Fruit fly (Drosophila melanogaster) whole organism, pupa: ENCODE data around the gene CG4733.

Experiments
- CG10348 ChIP-seq: fragments of 200-800 bp; sonication (Bioruptor generic); IDR thresholded peaks from 2 replicates; pipeline ENCODE4 v1.3.6; 2022; ENCODE audit warnings: missing biosample characterization, missing genetic modification characterization
- CG12605 ChIP-seq: fragments of 200-800 bp; sonication (Bioruptor generic); IDR thresholded peaks from 2 replicates; pipeline ENCODE4 v1.3.6; 2022; ENCODE audit warnings: missing biosample characterization, missing genetic modification characterization
- CG13204 ChIP-seq: fragments of 200-800 bp; sonication (Bioruptor generic); optimal IDR thresholded peaks from 2 replicates; lab custom pipeline; 2018; ENCODE audit warnings: missing biosample characterization, mild to moderate bottlenecking, missing genetic modification characterization, moderate library complexity
- CG14655 ChIP-seq: fragments of 200-800 bp; sonication (Bioruptor generic); optimal IDR thresholded peaks from 3 replicates; lab custom pipeline; 2017; ENCODE audit warnings: mild to moderate bottlenecking, missing biosample characterization, missing genetic modification reagents, missing genetic modification characterization
- CG15710 ChIP-seq: fragments of 200-800 bp; sonication (Bioruptor generic); optimal IDR thresholded peaks from 2 replicates; lab custom pipeline; 2018; ENCODE audit warnings: missing biosample characterization, mild to moderate bottlenecking, missing genetic modification characterization, moderate library complexity
- CG17806 ChIP-seq: fragments of 200-800 bp; sonication (Bioruptor generic); optimal IDR thresholded peaks from 2 replicates; lab custom pipeline; 2018; ENCODE audit warnings: missing biosample characterization, mild to moderate bottlenecking, missing genetic modification characterization, moderate library complexity
- CG32121 ChIP-seq: fragments of 200-800 bp; sonication (Bioruptor generic); IDR thresholded peaks from 2 replicates; pipeline ENCODE4 v1.3.6; 2022; ENCODE audit warnings: missing biosample characterization, missing genetic modification characterization
- CG34367 ChIP-seq: fragments of 200-800 bp; sonication (Bioruptor generic); optimal IDR thresholded peaks from 2 replicates; lab custom pipeline; 2018; ENCODE audit warnings: missing biosample characterization, mild to moderate bottlenecking, missing genetic modification characterization
- CG4496 ChIP-seq: fragments of 200-800 bp; sonication (Bioruptor generic); IDR thresholded peaks from 3 replicates; pipeline ENCODE4 v1.3.6; 2022; ENCODE audit warnings: missing biosample characterization, missing genetic modification characterization
- CG8159 ChIP-seq: fragments of 200-800 bp; sonication (Bioruptor generic); optimal IDR thresholded peaks from 3 replicates; lab custom pipeline; 2018; ENCODE audit warnings: missing biosample characterization, mild to moderate bottlenecking, missing genetic modification characterization, moderate library complexity
- CG8301 ChIP-seq: fragments of 200-800 bp; sonication (Bioruptor generic); optimal IDR thresholded peaks from 2 replicates; lab custom pipeline; 2018; ENCODE audit warnings: missing biosample characterization, mild to moderate bottlenecking, missing genetic modification characterization
- CG9948 ChIP-seq: fragments of 200-800 bp; sonication (Bioruptor generic); optimal IDR thresholded peaks from 2 replicates; lab custom pipeline; 2018; ENCODE audit warnings: missing biosample characterization, mild to moderate bottlenecking, missing genetic modification characterization, moderate library complexity
- D1 ChIP-seq: fragments of 200-800 bp; sonication (Bioruptor generic); optimal IDR thresholded peaks from 2 replicates; lab custom pipeline; 2018; ENCODE audit warnings: missing biosample characterization, mild to moderate bottlenecking, missing genetic modification characterization, moderate library complexity
- EcR ChIP-seq: fragments of 200-800 bp; sonication (Bioruptor generic); optimal IDR thresholded peaks from 3 replicates; lab custom pipeline; 2019; ENCODE audit warnings: missing biosample characterization, missing genetic modification characterization, mild to moderate bottlenecking, moderate library complexity, missing genetic modification reagents
- Ets98B ChIP-seq: fragments of 200-800 bp; sonication (Bioruptor generic); IDR thresholded peaks from 2 replicates; pipeline ENCODE4 v1.3.6; 2022; ENCODE audit warnings: missing biosample characterization, missing genetic modification characterization
- Pif1A ChIP-seq: fragments of 200-800 bp; sonication (Bioruptor generic); optimal IDR thresholded peaks from 3 replicates; lab custom pipeline; 2016; ENCODE audit warnings: missing biosample characterization, missing genetic modification characterization
- Pif1B ChIP-seq: fragments of 200-800 bp; sonication (Bioruptor generic); optimal IDR thresholded peaks from 3 replicates; lab custom pipeline; 2016; ENCODE audit warnings: missing biosample characterization, missing genetic modification characterization
- Snoo ChIP-seq: fragments of 200-800 bp; sonication (Bioruptor generic); optimal IDR thresholded peaks from 3 replicates; lab custom pipeline; 2017; ENCODE audit warnings: missing biosample characterization, mild to moderate bottlenecking, missing genetic modification characterization, inconsistent platforms
- fd96Ca ChIP-seq: fragments of 200-800 bp; sonication (Bioruptor generic); IDR thresholded peaks from 3 replicates; pipeline ENCODE4 v1.3.6; 2022; ENCODE audit warnings: missing biosample characterization, missing genetic modification characterization
- gl ChIP-seq: fragments of 200-800 bp; sonication (Bioruptor generic); optimal IDR thresholded peaks from 2 replicates; lab custom pipeline; 2018; ENCODE audit warnings: missing biosample characterization, mild to moderate bottlenecking, missing genetic modification characterization
- rn ChIP-seq: fragments of 200-800 bp; sonication (Bioruptor generic); IDR thresholded peaks from 2 replicates; pipeline ENCODE4 v1.3.6; 2022; ENCODE audit warnings: missing biosample characterization, missing genetic modification characterization

The CG4733 gene

DNA sequence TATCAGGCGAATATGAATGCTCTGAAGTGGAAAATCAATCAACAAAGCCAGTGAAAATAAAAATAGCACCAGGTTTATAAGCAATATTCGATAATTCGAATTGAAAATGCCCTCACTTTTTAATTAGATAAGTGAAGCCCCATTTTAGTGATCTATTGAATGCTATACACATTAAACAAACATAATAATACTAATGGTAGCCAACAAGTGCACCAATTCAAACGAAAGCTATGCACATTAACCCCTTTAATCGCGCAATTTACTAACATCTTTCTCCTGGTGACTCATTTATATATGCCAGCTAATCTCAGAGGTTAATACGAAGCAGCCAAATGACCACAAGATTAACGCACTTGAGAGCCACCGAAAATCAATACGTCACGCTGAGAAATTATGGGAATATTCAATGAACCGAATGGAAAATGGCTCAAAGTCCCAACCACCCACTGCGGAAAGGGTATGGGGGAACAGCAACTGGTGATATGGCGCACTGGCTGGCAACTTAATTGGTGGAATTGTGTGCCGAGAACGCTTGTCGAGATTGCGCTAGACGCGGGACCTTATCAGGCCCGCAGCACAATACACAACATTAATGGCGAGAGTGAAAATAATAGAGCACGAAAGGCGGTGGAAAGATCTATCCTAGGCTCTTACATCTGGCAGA, 31.0 kb upstream of the CG4733 start:
- peak; percentile 52; the same call in 1 of the 2 replicates for TF ChIP-seq CG32121 (GFP tag; lab: Robert Waterston, UW)
- peak; percentile 21; the same call in 1 of the 2 replicates for TF ChIP-seq CG12605 (GFP tag; lab: Robert Waterston, UW)
- no peak for TF ChIP-seq CG17806 (tag; lab: Kevin White, UChicago)
- peak; percentile 42 for TF ChIP-seq gl (tag; lab: Kevin White, UChicago)
- peak; percentile 1 for TF ChIP-seq EcR
- no peak for TF ChIP-seq CG10348 (GFP tag; lab: Robert Waterston, UW)
- TF ChIP-seq CG13204 (GFP tag; lab: Kevin White, UChicago): no peak
- peak; percentile 30; the same call in 1 of the 3 replicates for TF ChIP-seq CG4496 (GFP tag; lab: Robert Waterston, UW)
- no peak for TF ChIP-seq CG15710
- TF ChIP-seq Ets98B (GFP tag; lab: Robert Waterston, UW): no peak; the same call in 1 of the 2 replicates
- TF ChIP-seq CG8159 (tag; lab: Kevin White, UChicago): no peak
- TF ChIP-seq fd96Ca (GFP tag; lab: Robert Waterston, UW): 0 out of 3 replicates have a peak, but pooled peaks have one; percentile 13
- TF ChIP-seq, all 21 proteins: peak for 6

dm6 chr3R:19860996-19861719, 29.3 kb upstream of the CG4733 start, which contains the start of the genes Ire1 and Mrm2:
Ire1 (minus strand) TSS chr3R:19861291.
Mrm2 (plus strand) TSS chr3R:19861610.
- TF ChIP-seq rn (peak; percentile 73; the same call in 1 of the 2 replicates), Ets98B (GFP tag; lab: Robert Waterston, UW) (peak; percentile 68), CG9948 (tag; lab: Kevin White, UChicago) (peak; percentile 59), Pif1A (no peak), CG12605 (GFP tag; lab: Robert Waterston, UW) (no peak), CG10348 (GFP tag; lab: Robert Waterston, UW) (0 out of 2 replicates have a peak, but pooled peaks have one; percentile 13), gl (tag; lab: Kevin White, UChicago) (peak; percentile 8), CG15710 (peak; percentile 63), CG14655 (GFP tag; lab: Kevin White, UChicago) (no peak), CG8301 (tag; lab: Kevin White, UChicago) (peak; percentile 53), CG32121 (GFP tag; lab: Robert Waterston, UW) (peak; percentile 66), CG34367 (tag; lab: Kevin White, UChicago) (peak; percentile 48), CG8159 (tag; lab: Kevin White, UChicago) (peak; percentile 72), fd96Ca (GFP tag; lab: Robert Waterston, UW) (peak; percentile 91), D1 (tag; lab: Kevin White, UChicago) (no peak), CG17806 (tag; lab: Kevin White, UChicago) (peak; percentile 56), CG4496 (GFP tag; lab: Robert Waterston, UW) (peak; percentile 86), EcR (peak; percentile 35), Pif1B (GFP tag; lab: Kevin White, UChicago) (peak; percentile 17), CG13204 (GFP tag; lab: Kevin White, UChicago) (no peak), Snoo (tag; lab: Kevin White, UChicago) (peak; percentile 51)

DNA sequence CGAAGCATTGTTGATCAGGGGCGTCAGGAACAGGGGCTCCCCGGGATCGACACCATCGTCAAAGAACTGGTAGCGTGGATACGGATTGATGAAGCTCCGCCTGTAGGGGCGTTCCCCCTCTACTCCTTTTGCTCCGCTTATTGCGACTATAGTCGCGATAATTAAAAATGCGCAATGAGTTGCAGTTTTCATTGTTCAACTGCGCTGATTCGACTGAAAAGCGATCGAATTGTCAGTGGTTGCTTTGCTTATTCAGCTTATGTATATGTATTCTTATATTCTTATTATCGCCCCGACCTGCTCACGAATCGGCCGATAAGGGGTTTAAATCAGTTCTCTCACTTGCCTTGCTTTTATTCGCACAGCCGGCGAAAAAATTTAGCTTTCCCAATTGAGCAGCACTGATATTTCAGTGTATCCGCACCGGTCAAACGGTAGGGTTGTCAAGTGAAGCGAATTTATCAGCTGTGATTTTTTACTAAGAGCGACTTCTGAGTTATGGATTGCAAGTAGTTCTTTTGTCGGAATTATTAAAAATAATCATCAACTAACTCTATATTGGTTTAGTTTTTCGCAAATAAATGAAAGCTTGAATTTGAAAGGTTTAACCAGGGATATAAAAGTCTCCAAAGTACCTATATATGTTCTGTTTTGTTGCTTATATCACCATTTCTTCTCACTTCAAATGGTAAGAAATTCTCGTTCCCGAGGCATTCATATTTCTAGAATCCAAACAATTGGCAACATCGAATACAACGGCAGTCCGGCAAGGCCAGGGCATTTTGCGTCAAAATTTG, 26.3 kb upstream of the CG4733 start, which contains the start of the genes CG4572 and CG4686:
Gene CG4572, minus strand, starts transcription at position 415 of the 797 bp plus-strand sequence.
Gene CG4686, plus strand, starts transcription at position 518 of the 797 bp plus-strand sequence.
- peak; percentile 74 for TF ChIP-seq CG8301 (tag; lab: Kevin White, UChicago)
- TF ChIP-seq Pif1B (GFP tag; lab: Kevin White, UChicago): peak; percentile 46
- TF ChIP-seq Pif1A: no peak
- TF ChIP-seq CG4496 (GFP tag; lab: Robert Waterston, UW): peak; percentile 60
- no peak for TF ChIP-seq CG14655 (GFP tag; lab: Kevin White, UChicago)
- TF ChIP-seq Ets98B (GFP tag; lab: Robert Waterston, UW): no peak; the same call in 1 of the 2 replicates
- peak; percentile 55 for TF ChIP-seq CG32121 (GFP tag; lab: Robert Waterston, UW)
- TF ChIP-seq fd96Ca (GFP tag; lab: Robert Waterston, UW): 0 out of 3 replicates have a peak, but pooled peaks have one; percentile 63
- no peak for TF ChIP-seq D1 (tag; lab: Kevin White, UChicago)
- peak; percentile 75 for TF ChIP-seq CG8159 (tag; lab: Kevin White, UChicago)
- peak; percentile 69 for TF ChIP-seq CG12605 (GFP tag; lab: Robert Waterston, UW)
- TF ChIP-seq CG34367 (tag; lab: Kevin White, UChicago): peak; percentile 60
- peak; percentile 67 for TF ChIP-seq Snoo (tag; lab: Kevin White, UChicago)
- TF ChIP-seq CG9948 (tag; lab: Kevin White, UChicago): peak; percentile 68
- TF ChIP-seq gl (tag; lab: Kevin White, UChicago): peak; percentile 63
- TF ChIP-seq CG10348 (GFP tag; lab: Robert Waterston, UW): 0 out of 2 replicates have a peak, but pooled peaks have one; percentile 34
- no peak for TF ChIP-seq CG13204 (GFP tag; lab: Kevin White, UChicago)
- TF ChIP-seq CG15710: peak; percentile 70
- peak; percentile 52 for TF ChIP-seq CG17806 (tag; lab: Kevin White, UChicago)
- TF ChIP-seq EcR: peak; percentile 72
- peak; percentile 68 for TF ChIP-seq rn
- TF ChIP-seq, all 21 proteins: peak for 16
